Worm (Caenorhabditis elegans): ENCODE results near the gene F35C5.3.

DNA sequence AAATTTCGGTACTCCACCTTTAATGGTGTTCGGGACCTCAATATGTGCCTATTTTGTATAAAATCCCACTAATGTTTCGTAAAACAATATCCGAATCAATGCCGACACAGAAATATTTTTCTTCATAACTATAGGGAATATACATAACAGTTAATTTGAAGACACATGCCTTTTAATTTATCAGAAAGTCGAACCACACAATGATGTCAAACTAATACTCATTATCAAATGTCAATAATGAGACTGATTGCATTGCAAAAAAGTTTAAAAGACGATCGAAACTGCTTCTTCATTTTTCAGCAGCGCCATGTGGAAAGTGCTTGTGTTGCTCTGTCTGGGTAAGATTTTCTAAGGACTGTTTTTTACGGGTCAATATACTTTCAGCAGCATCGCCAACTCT lies 12.5 kb downstream of the F35C5.3 start, which contains the start of gene clec-65:
- TF ChIP-seq fos-1 (tag; optimal IDR thresholded peaks at IDR 0.05) (no peak), pqm-1 (tag; optimal IDR thresholded peaks at IDR 0.05) (peak; percentile 2), elt-3 (tag; optimal IDR thresholded peaks at IDR 0.05) (no peak)
